Fruit fly (Drosophila melanogaster) whole organism, wandering third instar larva: ENCODE measurements around the gene CG31960.

Experiments used
- Abd-B ChIP-seq: fragments of >200 bp; optimal IDR thresholded peaks from 2 replicates; lab custom pipeline; 2017; ENCODE audit warnings: missing biosample characterization, missing genetic modification characterization
- CG32264 ChIP-seq: fragments of 200-800 bp; sonication (Bioruptor generic); optimal IDR thresholded peaks from 2 replicates; lab custom pipeline; 2016; ENCODE audit warnings: missing biosample characterization, missing genetic modification characterization
- CrebA ChIP-seq: fragments of 200-800 bp; sonication (Bioruptor generic); optimal IDR thresholded peaks from 2 replicates; lab custom pipeline; 2016; ENCODE audit warnings: missing biosample characterization, mild to moderate bottlenecking, missing genetic modification characterization, borderline replicate concordance
- Dfd ChIP-seq: fragments of >200 bp; optimal IDR thresholded peaks from 2 replicates; lab custom pipeline; 2017; ENCODE audit warnings: missing biosample characterization, missing genetic modification characterization
- Dif ChIP-seq: fragments of 200-275, 200-300 bp; sonication (Bioruptor generic); optimal IDR thresholded peaks from 2 replicates; lab custom pipeline; 2018; ENCODE audit warnings: missing biosample characterization, missing genetic modification characterization; ENCODE audit not compliant: partially characterized antibody
- HLH106 ChIP-seq: fragments of 200-800 bp; optimal IDR thresholded peaks from 3 replicates; lab custom pipeline; 2019; ENCODE audit warnings: missing biosample characterization, mild to moderate bottlenecking, missing genetic modification characterization, moderate library complexity
- Hnf4 ChIP-seq: fragments of 200-800 bp; sonication (Bioruptor generic); optimal IDR thresholded peaks from 2 replicates; lab custom pipeline; 2016; ENCODE audit warnings: missing biosample characterization, mild to moderate bottlenecking, missing genetic modification characterization
- Hr78 ChIP-seq: fragments of >200 bp; optimal IDR thresholded peaks from 2 replicates; lab custom pipeline; 2017; ENCODE audit warnings: missing biosample characterization, missing genetic modification characterization
- Mio ChIP-seq: sonication (Bioruptor generic); optimal IDR thresholded peaks from 2 replicates; lab custom pipeline; 2016; ENCODE audit warnings: missing biosample characterization, missing genetic modification characterization
- Myc ChIP-seq: fragments of >200 bp; optimal IDR thresholded peaks from 2 replicates; lab custom pipeline; 2017
- Rel ChIP-seq, 2 experiments: fragments of 200-800 bp; sonication (Bioruptor generic) in 1 of 2; optimal IDR thresholded peaks; 2 replicates in 1 of 2; 3 replicates in 1 of 2; lab custom pipeline; 2016 to 2019; ENCODE audit warnings: mild to moderate bottlenecking in 2 of 2, missing biosample characterization in 2 of 2, missing genetic modification characterization in 2 of 2, moderate library complexity in 1 of 2
- Vsx2 ChIP-seq: fragments of 200-300, 225-300 bp; sonication (Bioruptor generic); optimal IDR thresholded peaks from 2 replicates; lab custom pipeline; 2018; ENCODE audit warnings: missing biosample characterization, missing genetic modification characterization; ENCODE audit not compliant: partially characterized antibody
- br ChIP-seq: fragments of 200-800 bp; sonication (Bioruptor generic); optimal IDR thresholded peaks from 2 replicates; lab custom pipeline; 2016; ENCODE audit warnings: missing biosample characterization, missing genetic modification characterization
- brk ChIP-seq: fragments of 200-800 bp; sonication (Bioruptor generic); optimal IDR thresholded peaks from 2 replicates; lab custom pipeline; 2016; ENCODE audit warnings: missing biosample characterization, mild to moderate bottlenecking, missing genetic modification characterization
- dl ChIP-seq, 2 experiments: fragments of 175-275, 200-275 bp in 1 of 2; fragments of 200-275 bp in 1 of 2; sonication (Bioruptor generic); optimal IDR thresholded peaks; lab custom pipeline; 2018; ENCODE audit warnings: mild to moderate bottlenecking in 2 of 2, missing biosample characterization in 2 of 2, missing genetic modification characterization in 2 of 2, moderate library complexity in 2 of 2; ENCODE audit not compliant: partially characterized antibody in 2 of 2, insufficient read depth in 1 of 2
- dsf ChIP-seq: sonication (Bioruptor generic); optimal IDR thresholded peaks from 2 replicates; lab custom pipeline; 2016; ENCODE audit warnings: missing biosample characterization, missing genetic modification characterization, borderline replicate concordance
- foxo ChIP-seq, 2 experiments: fragments of 200-800 bp; sonication (Bioruptor generic); optimal IDR thresholded peaks; 2 replicates in 1 of 2; 3 replicates in 1 of 2; lab custom pipeline; 2016 to 2017; ENCODE audit warnings: missing biosample characterization in 2 of 2, missing genetic modification characterization in 2 of 2
- fru ChIP-seq: fragments of 200-800 bp; sonication (Bioruptor generic); optimal IDR thresholded peaks from 3 replicates; lab custom pipeline; 2016; ENCODE audit warnings: missing biosample characterization, mild to moderate bottlenecking, missing genetic modification characterization
- h ChIP-seq: fragments of 200-800 bp; sonication (Bioruptor generic); optimal IDR thresholded peaks from 3 replicates; lab custom pipeline; 2016; ENCODE audit warnings: missing biosample characterization, mild to moderate bottlenecking, missing genetic modification characterization
- jim ChIP-seq: fragments of 175-275, 200-325 bp; sonication (Bioruptor generic); optimal IDR thresholded peaks from 2 replicates; lab custom pipeline; 2016; ENCODE audit warnings: missing biosample characterization, mild to moderate bottlenecking, missing genetic modification characterization
- lola ChIP-seq: fragments of >200 bp; optimal IDR thresholded peaks from 2 replicates; lab custom pipeline; 2017; ENCODE audit warnings: missing biosample characterization, missing genetic modification characterization
- pan ChIP-seq: fragments of >200 bp; optimal IDR thresholded peaks from 2 replicates; lab custom pipeline; 2017
- tai ChIP-seq: sonication (Bioruptor generic); optimal IDR thresholded peaks from 2 replicates; lab custom pipeline; 2016; ENCODE audit warnings: missing biosample characterization, missing genetic modification characterization

The CG31960 gene

dm6 chr2L:3833924-3834323 is 49.2 kb downstream of the CG31960 start:
- TF ChIP-seq lola (GFP tag; lab: Kevin White, UChicago) (no peak), tai (GFP tag; lab: Kevin White, UChicago) (no peak), Mio (GFP tag; lab: Kevin White, UChicago) (no peak), HLH106 (tag; lab: Kevin White, UChicago) (no peak), br (GFP tag; lab: Kevin White, UChicago) (no peak), Dfd (GFP tag; lab: Kevin White, UChicago) (no peak), Abd-B (no peak), Myc (no peak), CG32264 (GFP tag; lab: Kevin White, UChicago) (no peak), dsf (GFP tag; lab: Kevin White, UChicago) (no peak), h (GFP tag; lab: Kevin White, UChicago) (no peak), fru (GFP tag; lab: Kevin White, UChicago) (no peak), dl (GFP tag; optimal IDR thresholded peaks at IDR 0.05; lab: Kevin White, UChicago; ENCODE audit: insufficient read depth in 1 of 2, partially characterized antibody in 2 of 2) (no peak), Rel (GFP tag; optimal IDR thresholded peaks at IDR 0.05; lab: Kevin White, UChicago) (no peak), Rel (tag; optimal IDR thresholded peaks at IDR 0.05; lab: Kevin White, UChicago) (no peak)

dm6 chr2L:3835221-3835620 is 50.5 kb downstream of the CG31960 start:
- TF ChIP-seq Dfd (GFP tag; lab: Kevin White, UChicago) (no peak), brk (GFP tag; lab: Kevin White, UChicago) (no peak), Hnf4 (GFP tag; lab: Kevin White, UChicago) (no peak), CrebA (GFP tag; lab: Kevin White, UChicago) (no peak), pan (lab: Kevin White, UChicago) (no peak), Myc (no peak), dl (GFP tag; optimal IDR thresholded peaks at IDR 0.05; lab: Kevin White, UChicago; ENCODE audit: insufficient read depth in 1 of 2, partially characterized antibody in 2 of 2) (peak in 1 of 2 experiments; percentile 12), Vsx2 (GFP tag; lab: Kevin White, UChicago) (no peak), jim (GFP tag; lab: Kevin White, UChicago) (no peak), foxo (GFP tag; optimal IDR thresholded peaks at IDR 0.05; lab: Kevin White, UChicago) (no peak), h (GFP tag; lab: Kevin White, UChicago) (no peak), Hr78 (GFP tag; lab: Kevin White, UChicago) (no peak), tai (GFP tag; lab: Kevin White, UChicago) (no peak), Rel (GFP tag; optimal IDR thresholded peaks at IDR 0.05; lab: Kevin White, UChicago) (no peak), Rel (tag; optimal IDR thresholded peaks at IDR 0.05; lab: Kevin White, UChicago) (peak; percentile 78), Dif (peak; percentile 24)
